Fruit fly (Drosophila melanogaster) whole organism, pupa: ENCODE data around the gene CG15343.

ENCODE experiments used
- CG13204 ChIP-seq: fragments of 200-800 bp; sonication (Bioruptor generic); optimal IDR thresholded peaks from 2 replicates; lab custom pipeline; 2018; ENCODE audit warnings: missing biosample characterization, mild to moderate bottlenecking, missing genetic modification characterization, moderate library complexity
- CG4496 ChIP-seq: fragments of 200-800 bp; sonication (Bioruptor generic); IDR thresholded peaks from 3 replicates; pipeline ENCODE4 v1.3.6; 2022; ENCODE audit warnings: missing biosample characterization, missing genetic modification characterization
- D1 ChIP-seq: fragments of 200-800 bp; sonication (Bioruptor generic); optimal IDR thresholded peaks from 2 replicates; lab custom pipeline; 2018; ENCODE audit warnings: missing biosample characterization, mild to moderate bottlenecking, missing genetic modification characterization, moderate library complexity
- Pif1A ChIP-seq: fragments of 200-800 bp; sonication (Bioruptor generic); optimal IDR thresholded peaks from 3 replicates; lab custom pipeline; 2016; ENCODE audit warnings: missing biosample characterization, missing genetic modification characterization
- Snoo ChIP-seq: fragments of 200-800 bp; sonication (Bioruptor generic); optimal IDR thresholded peaks from 3 replicates; lab custom pipeline; 2017; ENCODE audit warnings: missing biosample characterization, mild to moderate bottlenecking, missing genetic modification characterization, inconsistent platforms
- fd96Ca ChIP-seq: fragments of 200-800 bp; sonication (Bioruptor generic); IDR thresholded peaks from 3 replicates; pipeline ENCODE4 v1.3.6; 2022; ENCODE audit warnings: missing biosample characterization, missing genetic modification characterization
- rn ChIP-seq: fragments of 200-800 bp; sonication (Bioruptor generic); IDR thresholded peaks from 2 replicates; pipeline ENCODE4 v1.3.6; 2022; ENCODE audit warnings: missing biosample characterization, missing genetic modification characterization

dm6 chrX:8233167-8233566, 40.4 kb downstream of the CG15343 start:
- TF ChIP-seq CG13204 (GFP tag; lab: Kevin White, UChicago), result no peak
- TF ChIP-seq D1 (tag; lab: Kevin White, UChicago), result no peak
- TF ChIP-seq Snoo (tag; lab: Kevin White, UChicago), result no peak
- TF ChIP-seq CG4496, result no peak
- TF ChIP-seq Pif1A (GFP tag; lab: Kevin White, UChicago), result no peak
- no peak for TF ChIP-seq rn (GFP tag; lab: Robert Waterston, UW)
- peak; percentile 65; the same call in 2 of the 3 replicates for TF ChIP-seq fd96Ca (GFP tag; lab: Robert Waterston, UW)
